Worm (Caenorhabditis elegans): ENCODE results near the gene C17H11.6.

C17H11.6 gene

DNA sequence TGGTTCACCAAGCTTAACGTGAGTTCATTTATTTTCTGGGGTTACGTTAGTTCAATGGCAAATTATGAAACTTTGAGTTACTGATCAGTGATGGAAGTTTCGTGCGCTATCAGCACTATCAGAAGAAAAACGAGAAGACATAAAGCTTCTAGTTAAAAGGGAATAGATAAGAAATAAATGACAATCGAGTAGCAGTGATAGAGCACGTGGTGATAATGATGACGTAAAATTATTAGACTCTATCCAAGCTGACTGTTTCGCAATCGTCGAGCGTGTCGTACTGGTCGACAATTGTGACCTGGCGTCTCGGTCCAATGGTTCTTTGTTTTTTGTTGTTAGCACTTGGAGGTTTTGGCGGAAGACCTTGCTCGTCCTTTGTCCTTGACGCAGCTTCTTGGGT lies 39.5 kb upstream of the C17H11.6 start (continued):
- no peak for TF ChIP-seq jun-1 (tag; optimal IDR thresholded peaks at IDR 0.05)
- no peak for TF ChIP-seq egl-27 (tag; optimal IDR thresholded peaks at IDR 0.05)
- no peak for TF ChIP-seq F10B5.3 (tag; optimal IDR thresholded peaks at IDR 0.05)
- TF ChIP-seq madf-5 (GFP tag; IDR thresholded peaks at IDR 0.05) = no peak
- no peak for TF ChIP-seq lin-38 (GFP tag; IDR thresholded peaks at IDR 0.05)
- TF ChIP-seq dmd-8 (GFP tag; IDR thresholded peaks at IDR 0.05) = no peak
- TF ChIP-seq zip-11 (GFP tag; IDR thresholded peaks at IDR 0.05) = no peak
- TF ChIP-seq skn-1 (tag; optimal IDR thresholded peaks at IDR 0.05) = no peak
- TF ChIP-seq lin-29 (GFP tag; IDR thresholded peaks at IDR 0.05) = no peak
- TF ChIP-seq nhr-237 (tag; optimal IDR thresholded peaks at IDR 0.05) = no peak
- TF ChIP-seq F37D6.2 (tag; optimal IDR thresholded peaks at IDR 0.05) = no peak
- peak; percentile 92 for TF ChIP-seq dve-1 (tag; optimal IDR thresholded peaks at IDR 0.05; ENCODE audit: insufficient read depth)
- TF ChIP-seq daf-16 (GFP tag; optimal IDR thresholded peaks at IDR 0.05) = no peak
- peak; percentile 85 for TF ChIP-seq daf-16 (tag; optimal IDR thresholded peaks at IDR 0.05)
- TF ChIP-seq dmd-9 (GFP tag; IDR thresholded peaks at IDR 0.05) = no peak
- TF ChIP-seq tag-97 (GFP tag; IDR thresholded peaks at IDR 0.05) = no peak
- no peak for TF ChIP-seq spr-3 (GFP tag; optimal IDR thresholded peaks at IDR 0.05)
- TF ChIP-seq duxl-1 (tag; optimal IDR thresholded peaks at IDR 0.05; ENCODE audit: poor library complexity) = no peak
- no peak for TF ChIP-seq sdz-12 (GFP tag; optimal IDR thresholded peaks at IDR 0.05)
- TF ChIP-seq mxl-3 (GFP tag; optimal IDR thresholded peaks at IDR 0.05) = peak; percentile 91

DNA sequence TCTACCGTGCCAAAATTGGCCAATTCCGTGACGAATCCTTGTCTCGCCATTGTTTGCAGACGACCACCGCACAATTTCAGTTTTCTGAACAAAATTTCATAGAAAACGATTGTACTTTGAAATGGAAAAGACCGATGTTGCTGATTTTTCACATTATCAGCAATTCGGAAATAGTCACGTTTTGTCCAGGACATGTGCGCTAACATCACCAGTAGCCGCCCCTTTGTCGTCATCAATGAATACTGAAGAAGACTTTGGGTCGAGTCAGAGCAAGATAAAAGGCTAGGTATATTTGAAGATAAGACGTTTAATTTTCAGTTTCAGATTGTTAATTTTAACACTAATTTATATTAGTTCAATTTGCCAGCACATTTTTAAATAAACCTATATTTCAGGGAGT lies 38.3 kb upstream of the C17H11.6 start, which contains the start of gene endu-2:
TSS of gene endu-2 (plus strand) at position 396 of the 400 bp plus-strand sequence.
- TF ChIP-seq lsy-2 (tag; optimal IDR thresholded peaks at IDR 0.05) (no peak), mxl-2 (GFP tag; conservative IDR thresholded peaks at IDR 0.05) (no peak), daf-16 (GFP tag; optimal IDR thresholded peaks at IDR 0.05) (no peak), daf-16 (tag; optimal IDR thresholded peaks at IDR 0.05) (peak; percentile 57), pqm-1 (tag; optimal IDR thresholded peaks at IDR 0.05) (peak; percentile 33), mxl-3 (GFP tag; optimal IDR thresholded peaks at IDR 0.05) (peak; percentile 39), hlh-11 (tag; optimal IDR thresholded peaks at IDR 0.05) (peak; percentile 61), dmd-6 (GFP tag; IDR thresholded peaks at IDR 0.05) (peak; percentile 83), lin-13 (GFP tag; optimal IDR thresholded peaks at IDR 0.05) (no peak), hlh-30 (tag; optimal IDR thresholded peaks at IDR 0.05; ENCODE audit: insufficient read depth) (peak; percentile 47), mdl-1 (tag; optimal IDR thresholded peaks at IDR 0.05) (peak in 1 of 2 experiments; percentile 35), daf-12 (tag; optimal IDR thresholded peaks at IDR 0.05) (no peak), nhr-28 (tag; optimal IDR thresholded peaks at IDR 0.05) (peak; percentile 26), dve-1 (tag; optimal IDR thresholded peaks at IDR 0.05; ENCODE audit: insufficient read depth) (peak; percentile 57)

DNA sequence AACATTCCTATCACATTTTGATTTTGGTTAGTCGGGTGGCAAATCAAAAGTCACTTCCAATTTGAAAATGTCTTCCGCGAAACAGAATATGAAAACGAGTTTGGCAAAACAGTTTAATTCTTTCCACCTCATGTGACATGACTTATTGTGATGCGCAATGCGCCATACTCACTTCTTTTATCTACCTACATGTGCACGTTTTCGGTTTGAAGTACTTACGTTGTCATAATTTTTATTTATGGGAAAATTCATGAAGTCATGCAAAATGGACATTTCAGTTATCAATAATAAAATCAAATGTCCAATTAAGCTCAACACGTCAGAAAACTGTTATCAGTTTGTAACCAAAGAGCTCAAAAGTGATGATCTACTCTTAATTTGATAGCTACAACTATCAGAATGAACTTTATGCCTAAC lies 35.1 kb upstream of the C17H11.6 start:
- TF ChIP-seq spr-3 (GFP tag; optimal IDR thresholded peaks at IDR 0.05) = no peak
- TF ChIP-seq hif-1 (tag; optimal IDR thresholded peaks at IDR 0.05) = no peak
- TF ChIP-seq Y48G9A.11 (GFP tag; IDR thresholded peaks at IDR 0.05) = no peak
- TF ChIP-seq mdt-29 (GFP tag; IDR thresholded peaks at IDR 0.05) = no peak
- TF ChIP-seq fkh-10 (GFP tag; optimal IDR thresholded peaks at IDR 0.05) = no peak
- no peak for TF ChIP-seq F44E2.7 (GFP tag; IDR thresholded peaks at IDR 0.05)
- TF ChIP-seq hlh-11 (tag; optimal IDR thresholded peaks at IDR 0.05) = peak; percentile 64
- TF ChIP-seq nhr-10 (tag; optimal IDR thresholded peaks at IDR 0.05) = no peak
- no peak for TF ChIP-seq unc-130 (GFP tag; optimal IDR thresholded peaks at IDR 0.05)
- TF ChIP-seq ceh-20 (GFP tag; IDR thresholded peaks at IDR 0.05) = 0 out of 2 replicates have a peak, but pooled peaks have one; percentile 31
- no peak for TF ChIP-seq gei-8 (GFP tag; optimal IDR thresholded peaks at IDR 0.05)
- no peak for TF ChIP-seq lir-3 (tag; optimal IDR thresholded peaks at IDR 0.05)
- TF ChIP-seq lin-15B (tag; optimal IDR thresholded peaks at IDR 0.05) = no peak
- no peak for TF ChIP-seq aha-1 (tag)
- no peak for TF ChIP-seq set-16 (GFP tag; IDR thresholded peaks at IDR 0.05)
- no peak for TF ChIP-seq dmd-8 (GFP tag; IDR thresholded peaks at IDR 0.05)
- TF ChIP-seq zfp-3 (GFP tag; conservative IDR thresholded peaks at IDR 0.05) = no peak
- TF ChIP-seq unc-62 (GFP tag; optimal IDR thresholded peaks at IDR 0.05 in 1 of 2) = peak in 1 of 2 experiments; percentile 77
- no peak for TF ChIP-seq unc-62 (tag; optimal IDR thresholded peaks at IDR 0.05)
- TF ChIP-seq Y105C5A.15 (GFP tag; IDR thresholded peaks at IDR 0.05) = no peak
- no peak for TF ChIP-seq nhr-111 (GFP tag; optimal IDR thresholded peaks at IDR 0.05)
- peak; percentile 67 for TF ChIP-seq dmd-6 (GFP tag; IDR thresholded peaks at IDR 0.05)
- TF ChIP-seq dve-1 (tag; optimal IDR thresholded peaks at IDR 0.05; ENCODE audit: insufficient read depth) = peak; percentile 79
- TF ChIP-seq rbr-2 (tag; optimal IDR thresholded peaks at IDR 0.05) = no peak
